Fruit fly (Drosophila melanogaster): ENCODE results near the gene qjt.

DNA sequence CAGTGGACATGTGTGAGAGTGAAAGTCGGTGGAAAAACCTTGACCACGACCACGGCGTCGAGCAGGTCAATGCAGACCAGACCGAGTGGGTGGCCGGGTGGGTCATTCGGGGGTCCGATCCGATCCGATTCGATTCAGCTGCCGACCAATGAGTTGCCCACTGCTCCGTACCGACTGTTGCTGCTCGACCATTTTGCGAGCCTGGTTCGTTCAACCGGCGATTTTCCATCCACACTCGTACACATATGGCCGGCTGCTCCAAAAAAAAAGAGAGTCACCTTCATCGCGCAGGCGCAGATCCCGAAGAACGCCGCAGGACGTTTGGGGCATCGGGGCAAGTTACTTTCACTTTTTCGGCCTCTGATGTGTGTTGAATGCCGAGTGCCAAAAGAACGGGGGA lies 34.3 kb upstream of the qjt start:
- TF ChIP-seq psq (optimal IDR thresholded peaks at IDR 0.05) (no peak), Sin3A (optimal IDR thresholded peaks at IDR 0.05) (no peak), Myc (optimal IDR thresholded peaks at IDR 0.05) (no peak), h (optimal IDR thresholded peaks at IDR 0.05) (no peak), ttk (optimal IDR thresholded peaks at IDR 0.05) (no peak)
